Fruit fly (Drosophila melanogaster) whole organism, embryonic: ENCODE measurements around the gene trbl.

ENCODE experiments used
- CG2678 ChIP-seq: fragments of 200-800 bp; sonication (Bioruptor generic); optimal IDR thresholded peaks from 3 replicates; lab custom pipeline; 2019; ENCODE audit warnings: missing biosample characterization, mild to moderate bottlenecking, missing genetic modification characterization, moderate library complexity
- CG9437 ChIP-seq: fragments of 200-800 bp; sonication (Bioruptor generic); optimal IDR thresholded peaks from 2 replicates; lab custom pipeline; 2018; ENCODE audit warnings: missing biosample characterization, mild to moderate bottlenecking, missing genetic modification characterization
- Hr51 ChIP-seq, 2 experiments: fragments of 200-800 bp; sonication (Bioruptor generic); optimal IDR thresholded peaks; 2 replicates in 1 of 2; 3 replicates in 1 of 2; lab custom pipeline; 2016 to 2018; ENCODE audit warnings: missing biosample characterization in 2 of 2, missing genetic modification characterization in 2 of 2, mild to moderate bottlenecking in 1 of 2, moderate library complexity in 1 of 2
- NfI ChIP-seq: fragments of 200-800 bp; sonication (Bioruptor generic); optimal IDR thresholded peaks from 3 replicates; lab custom pipeline; 2018; ENCODE audit warnings: missing biosample characterization, mild to moderate bottlenecking, missing genetic modification characterization, moderate library complexity
- Optix ChIP-seq: fragments of 200-800 bp; sonication (Bioruptor generic); IDR thresholded peaks from 3 replicates; pipeline ENCODE4 v1.3.6; 2022; ENCODE audit warnings: missing biosample characterization, missing genetic modification characterization
- otp ChIP-seq: fragments of 200-800 bp; sonication (Bioruptor generic); IDR thresholded peaks from 3 replicates; pipeline ENCODE4, ENCODE4 v1.3.6; 2022; ENCODE audit warnings: missing biosample characterization, missing genetic modification characterization

- TF ChIP-seq CG9437 (GFP tag; lab: Kevin White, UChicago): no peak
- TF ChIP-seq Optix (GFP tag; lab: Robert Waterston, UW): no peak
- no peak for TF ChIP-seq otp
- TF ChIP-seq Hr51 (GFP tag; optimal IDR thresholded peaks at IDR 0.05; lab: Kevin White, UChicago): no peak
- TF ChIP-seq NfI (GFP tag; lab: Kevin White, UChicago): no peak
- no peak for TF ChIP-seq CG2678 (tag; lab: Kevin White, UChicago)
These were observed 2.3 kb upstream of the trbl start for dm6 chr3L:20403493-20404379.
